Worm (Caenorhabditis elegans) whole organism, late embryonic: ENCODE measurements around the gene fbxb-52.
"Not testable (repeated sequence)": the region's sequence is repeated elsewhere in the genome, so short reads cannot be mapped to it uniquely, and the experiment has no call there.

Source experiments
- F13H6.1 ChIP-seq: sonication (generic microtip); optimal IDR thresholded peaks from 2 replicates; lab custom pipeline; 2016; ENCODE audit warnings: missing genetic modification characterization, missing compliant biosample characterization
- K02D7.2 ChIP-seq: sonication (generic microtip); optimal IDR thresholded peaks from 2 replicates; lab custom pipeline; 2017; ENCODE audit warnings: mild to moderate bottlenecking, missing genetic modification characterization, missing compliant biosample characterization
- ahr-1 ChIP-seq: sonication (generic microtip); optimal IDR thresholded peaks from 2 replicates; lab custom pipeline; 2016; ENCODE audit warnings: missing genetic modification characterization, missing compliant biosample characterization
- ceh-14 ChIP-seq: sonication (generic microtip); optimal IDR thresholded peaks from 2 replicates; lab custom pipeline; 2016; ENCODE audit warnings: missing genotype, missing genetic modification characterization, missing compliant biosample characterization
- ceh-18 ChIP-seq: sonication (generic microtip); optimal IDR thresholded peaks from 2 replicates; lab custom pipeline; 2016; ENCODE audit warnings: missing genetic modification characterization, missing compliant biosample characterization
- ceh-45 ChIP-seq: fragments of 200-800 bp; sonication (Bioruptor generic); IDR thresholded peaks from 2 replicates; pipeline ENCODE4 v1.3.6; 2022; ENCODE audit warnings: missing genetic modification reagents, missing genetic modification characterization, missing compliant biosample characterization
- ceh-9 ChIP-seq: sonication (generic microtip); optimal IDR thresholded peaks from 2 replicates; lab custom pipeline; 2016; ENCODE audit warnings: mild to moderate bottlenecking, missing genetic modification characterization, inconsistent platforms, missing compliant biosample characterization
- che-1 ChIP-seq: sonication (generic microtip); optimal IDR thresholded peaks from 2 replicates; lab custom pipeline; 2016; ENCODE audit warnings: mild to moderate bottlenecking, missing genetic modification characterization, missing compliant biosample characterization
- dmd-4 ChIP-seq: sonication (generic microtip); optimal IDR thresholded peaks from 2 replicates; lab custom pipeline; 2016; ENCODE audit warnings: borderline replicate concordance, missing genetic modification characterization, missing compliant biosample characterization
- elt-2 ChIP-seq: sonication (generic microtip); optimal IDR thresholded peaks from 2 replicates; lab custom pipeline; 2016; ENCODE audit warnings: missing genetic modification reagents, missing genetic modification characterization, missing compliant biosample characterization
- elt-4 ChIP-seq: sonication (generic microtip); optimal IDR thresholded peaks from 2 replicates; lab custom pipeline; 2016; ENCODE audit warnings: missing genetic modification characterization, missing compliant biosample characterization
- ets-4 ChIP-seq: sonication (generic microtip); optimal IDR thresholded peaks from 2 replicates; lab custom pipeline; 2016; ENCODE audit warnings: missing genetic modification characterization, missing compliant biosample characterization
- eyg-1 ChIP-seq: sonication (generic microtip); optimal IDR thresholded peaks from 2 replicates; lab custom pipeline; 2016; ENCODE audit warnings: missing genotype, missing genetic modification characterization, missing compliant biosample characterization
- fax-1 ChIP-seq: sonication (generic microtip); optimal IDR thresholded peaks from 2 replicates; lab custom pipeline; 2016; ENCODE audit warnings: missing genotype, missing genetic modification characterization, missing compliant biosample characterization
- fkh-10 ChIP-seq: fragments of 150-350 bp; optimal IDR thresholded peaks from 2 replicates; lab custom pipeline; 2014; ENCODE audit warnings: missing biosample characterization, missing genetic modification reagents, missing genetic modification characterization
- hlh-13 ChIP-seq: fragments of 200-800 bp; sonication (Bioruptor generic); optimal IDR thresholded peaks from 2 replicates; lab custom pipeline; 2018; ENCODE audit warnings: mild to moderate bottlenecking, missing genetic modification characterization, missing compliant biosample characterization
- hlh-15 ChIP-seq: sonication (generic microtip); optimal IDR thresholded peaks from 2 replicates; lab custom pipeline; 2016; ENCODE audit warnings: missing genetic modification characterization, missing compliant biosample characterization
- hlh-6 ChIP-seq: sonication (generic microtip); optimal IDR thresholded peaks from 2 replicates; lab custom pipeline; 2016; ENCODE audit warnings: missing genotype, missing genetic modification characterization, missing compliant biosample characterization
- hlh-8 ChIP-seq: sonication (generic microtip); optimal IDR thresholded peaks from 2 replicates; lab custom pipeline; 2016; ENCODE audit warnings: missing genotype, missing genetic modification characterization, missing compliant biosample characterization
- madf-2 ChIP-seq: sonication (generic microtip); optimal IDR thresholded peaks from 2 replicates; lab custom pipeline; 2017; ENCODE audit warnings: missing genetic modification characterization, missing compliant biosample characterization
- nhr-232 ChIP-seq: sonication (generic microtip); optimal IDR thresholded peaks from 2 replicates; lab custom pipeline; 2016; ENCODE audit warnings: missing genetic modification characterization, missing compliant biosample characterization
- npax-4 ChIP-seq: sonication (generic microtip); optimal IDR thresholded peaks from 2 replicates; lab custom pipeline; 2016; ENCODE audit warnings: missing genetic modification characterization, missing compliant biosample characterization
- pag-3 ChIP-seq: sonication (generic microtip); optimal IDR thresholded peaks from 2 replicates; lab custom pipeline; 2016; ENCODE audit warnings: missing compliant biosample characterization, missing genetic modification characterization, borderline replicate concordance
- pha-2 ChIP-seq: sonication (generic microtip); optimal IDR thresholded peaks from 2 replicates; lab custom pipeline; 2017; ENCODE audit warnings: mild to moderate bottlenecking, missing genetic modification characterization, missing compliant biosample characterization
- pha-4 ChIP-seq: fragments of 150-350 bp; optimal IDR thresholded peaks from 2 replicates; lab custom pipeline; 2018; ENCODE audit warnings: missing biosample characterization, missing genetic modification reagents, missing genetic modification characterization
- pqm-1 ChIP-seq: sonication (generic microtip); optimal IDR thresholded peaks from 2 replicates; lab custom pipeline; 2016; ENCODE audit warnings: missing genetic modification characterization, missing compliant biosample characterization
- sox-2 ChIP-seq: fragments of 200-800 bp; sonication (Bioruptor generic); IDR thresholded peaks from 2 replicates; pipeline ENCODE4 v1.3.6; 2022; ENCODE audit warnings: missing genetic modification reagents, missing genetic modification characterization, missing compliant biosample characterization
- sox-4 ChIP-seq: sonication (generic microtip); optimal IDR thresholded peaks from 2 replicates; lab custom pipeline; 2017; ENCODE audit warnings: mild to moderate bottlenecking, missing genetic modification characterization, inconsistent platforms, missing compliant biosample characterization
- syd-9 ChIP-seq: sonication (generic microtip); optimal IDR thresholded peaks from 2 replicates; lab custom pipeline; 2016; ENCODE audit warnings: mild to moderate bottlenecking, missing genetic modification characterization, moderate library complexity, missing compliant biosample characterization
- tbx-7 ChIP-seq: sonication (generic microtip); optimal IDR thresholded peaks from 2 replicates; lab custom pipeline; 2016; ENCODE audit warnings: missing genotype, missing genetic modification characterization, missing compliant biosample characterization
- unc-3 ChIP-seq, 2 experiments: fragments of 200-800 bp in 1 of 2; sonication (Bioruptor generic) in 1 of 2; sonication (generic microtip) in 1 of 2; conservative IDR thresholded peaks in 1 of 2; optimal IDR thresholded peaks in 1 of 2; 2 replicates each; pipeline versions ENCODE4 v1.3.6 to Lab custom; 2016 to 2022; ENCODE audit warnings: missing compliant biosample characterization in 2 of 2, missing genetic modification characterization in 2 of 2, missing genetic modification reagents in 1 of 2
- unc-55 ChIP-seq: sonication (generic microtip); optimal IDR thresholded peaks from 2 replicates; lab custom pipeline; 2017; ENCODE audit warnings: missing biosample characterization, missing genetic modification reagents, missing genetic modification characterization
- unc-86 ChIP-seq: sonication (generic microtip); optimal IDR thresholded peaks from 2 replicates; lab custom pipeline; 2016; ENCODE audit warnings: missing genetic modification characterization, missing compliant biosample characterization
- zip-5 ChIP-seq: sonication (generic microtip); optimal IDR thresholded peaks from 2 replicates; lab custom pipeline; 2016; ENCODE audit warnings: missing genetic modification characterization, missing compliant biosample characterization

The fbxb-52 gene

ce11 chrII:1568214-1568613, 17.8 kb upstream of the fbxb-52 start, which contains the start of gene fbxb-49:
Gene fbxb-49, plus strand, starts transcription at chrII:1568514.
- no peak for TF ChIP-seq elt-2
- TF ChIP-seq ceh-9 (tag; lab: Kevin White, UChicago) = no peak
- TF ChIP-seq unc-55 = no peak
- TF ChIP-seq ceh-14 = no peak
- no peak for TF ChIP-seq K02D7.2
- TF ChIP-seq ceh-45 (GFP tag; lab: Robert Waterston, UW) = no peak
- TF ChIP-seq ets-4 (tag; lab: Kevin White, UChicago) = no peak
- TF ChIP-seq fkh-10 (GFP tag; lab: Kevin White, UChicago) = no peak
- no peak for TF ChIP-seq madf-2 (tag; lab: Kevin White, UChicago)
- no peak for TF ChIP-seq hlh-13
- no peak for TF ChIP-seq sox-2 (GFP tag; lab: Robert Waterston, UW)
- TF ChIP-seq elt-4 (tag; lab: Kevin White, UChicago) = no peak
- no peak for TF ChIP-seq hlh-8 (tag; lab: Kevin White, UChicago)

ce11 chrII:1567646-1568045, 17.2 kb upstream of the fbxb-52 start, which contains the start of gene K05F6.8:
Gene K05F6.8, minus strand, starts transcription at chrII:1567746.
- TF ChIP-seq zip-5 (tag; lab: Kevin White, UChicago) (no peak), F13H6.1 (no peak), ceh-45 (GFP tag; lab: Robert Waterston, UW) (no peak), eyg-1 (no peak), unc-86 (tag; lab: Kevin White, UChicago) (no peak), fax-1 (tag; lab: Kevin White, UChicago) (no peak), ceh-18 (no peak), ahr-1 (tag; lab: Kevin White, UChicago) (no peak), pha-2 (tag; lab: Kevin White, UChicago) (no peak), npax-4 (tag; lab: Kevin White, UChicago) (no peak), hlh-13 (no peak)

ce11 chrII:1561863-1562262, 11.5 kb upstream of the fbxb-52 start, which contains the start of gene K05F6.14:
Gene K05F6.14, plus strand, starts transcription at chrII:1562163.
- TF ChIP-seq hlh-15 (tag; lab: Kevin White, UChicago) (no peak), nhr-232 (tag; lab: Kevin White, UChicago) (no peak), hlh-6 (no peak), pag-3 (no peak), che-1 (no peak), unc-86 (tag; lab: Kevin White, UChicago) (no peak), sox-2 (GFP tag; lab: Robert Waterston, UW) (no peak), sox-4 (tag; lab: Kevin White, UChicago) (no peak)

- no peak for TF ChIP-seq ceh-9 (tag; lab: Kevin White, UChicago)
- no peak for TF ChIP-seq pqm-1
- no peak for TF ChIP-seq unc-3 (GFP tag; conservative IDR thresholded peaks at IDR 0.05; lab: Robert Waterston, UW)
- no peak for TF ChIP-seq unc-3 (tag; optimal IDR thresholded peaks at IDR 0.05; lab: Kevin White, UChicago)
- no peak for TF ChIP-seq hlh-13
- TF ChIP-seq dmd-4 (tag; lab: Kevin White, UChicago) = no peak
- TF ChIP-seq unc-86 (tag; lab: Kevin White, UChicago) = no peak
- TF ChIP-seq fkh-10 (GFP tag; lab: Kevin White, UChicago) = no peak
- TF ChIP-seq, all 69 proteins: peak for 0
These were observed 10.4 kb upstream of the fbxb-52 start for ce11 chrII:1560839-1561238.

- TF ChIP-seq elt-4, syd-9, ahr-1 (tag; lab: Kevin White, UChicago): not testable (repeated sequence)
These were observed 5.8 kb upstream of the fbxb-52 start, which contains the start of the genes fbxb-54 and fbxb-50 for ce11 chrII:1556217-1556616. Gene fbxb-54, minus strand, starts transcription at chrII:1556317. Gene fbxb-50, plus strand, starts transcription at chrII:1556443.

ce11 chrII:1545625-1546024, 4.8 kb downstream of the fbxb-52 start, which contains the start of gene K05F6.12:
Gene K05F6.12, plus strand, starts transcription at chrII:1545925.
- TF ChIP-seq pha-4 (tag; lab: Kevin White, UChicago) (no peak), tbx-7 (tag; lab: Kevin White, UChicago) (no peak), madf-2 (tag; lab: Kevin White, UChicago) (no peak), fax-1 (tag; lab: Kevin White, UChicago) (no peak), pha-2 (tag; lab: Kevin White, UChicago) (no peak)
